Fruit fly (Drosophila melanogaster): ENCODE data around the gene pelo.

DNA sequence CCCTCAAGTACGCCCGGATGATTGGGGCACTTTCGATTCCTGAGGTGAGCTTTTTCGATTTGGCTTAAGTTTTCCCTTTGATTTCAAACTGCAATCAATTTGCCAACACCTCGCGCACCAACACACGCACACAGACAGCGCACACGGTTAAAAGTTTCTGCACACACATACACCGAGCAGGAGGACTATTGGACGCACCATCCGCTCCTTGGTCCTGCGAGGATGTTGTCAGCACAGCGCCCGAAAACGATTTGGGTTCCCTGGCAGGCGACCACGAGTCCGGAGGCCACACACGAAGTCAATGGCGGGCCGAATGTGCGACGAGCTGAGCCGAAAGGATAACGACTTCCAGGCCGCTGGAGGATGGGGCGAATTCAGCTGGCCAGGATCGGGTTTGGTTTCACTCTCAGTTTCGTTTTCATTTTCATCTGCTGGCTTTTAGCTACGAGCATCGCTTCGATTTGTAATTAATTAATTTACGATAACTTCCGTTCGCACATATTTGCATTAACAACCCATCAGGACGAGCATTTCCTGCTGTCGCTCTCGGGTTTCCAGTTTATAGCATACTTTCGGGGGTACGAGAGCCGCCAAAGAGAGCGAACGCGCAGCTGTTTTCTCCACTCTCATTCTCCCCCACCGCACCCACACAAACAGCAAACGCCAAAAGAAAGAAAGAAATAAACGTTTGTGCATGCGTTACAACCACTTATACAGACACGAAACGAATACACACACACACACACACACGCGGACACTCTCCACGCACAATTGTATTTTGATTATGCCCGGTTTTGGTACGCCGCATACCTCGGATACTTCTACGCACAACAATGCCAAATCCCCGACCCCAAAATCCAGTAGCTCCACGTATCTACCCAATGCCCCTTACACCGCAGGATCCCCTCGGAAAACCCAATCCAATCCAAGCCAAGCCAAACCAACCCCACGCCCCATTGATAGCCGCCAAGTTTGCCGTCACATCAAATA, 45.9 kb downstream of the pelo start, which contains the start of gene Nckx30C:
- TF ChIP-seq CG1621 (tag; optimal IDR thresholded peaks at IDR 0.05) (no peak), pdm3 (GFP tag; optimal IDR thresholded peaks at IDR 0.05) (no peak), Sox102F (GFP tag; optimal IDR thresholded peaks at IDR 0.05) (no peak), Met (GFP tag; optimal IDR thresholded peaks at IDR 0.05) (no peak)
